Fruit fly (Drosophila melanogaster): ENCODE measurements around the gene CG9265.

The CG9265 gene

DNA sequence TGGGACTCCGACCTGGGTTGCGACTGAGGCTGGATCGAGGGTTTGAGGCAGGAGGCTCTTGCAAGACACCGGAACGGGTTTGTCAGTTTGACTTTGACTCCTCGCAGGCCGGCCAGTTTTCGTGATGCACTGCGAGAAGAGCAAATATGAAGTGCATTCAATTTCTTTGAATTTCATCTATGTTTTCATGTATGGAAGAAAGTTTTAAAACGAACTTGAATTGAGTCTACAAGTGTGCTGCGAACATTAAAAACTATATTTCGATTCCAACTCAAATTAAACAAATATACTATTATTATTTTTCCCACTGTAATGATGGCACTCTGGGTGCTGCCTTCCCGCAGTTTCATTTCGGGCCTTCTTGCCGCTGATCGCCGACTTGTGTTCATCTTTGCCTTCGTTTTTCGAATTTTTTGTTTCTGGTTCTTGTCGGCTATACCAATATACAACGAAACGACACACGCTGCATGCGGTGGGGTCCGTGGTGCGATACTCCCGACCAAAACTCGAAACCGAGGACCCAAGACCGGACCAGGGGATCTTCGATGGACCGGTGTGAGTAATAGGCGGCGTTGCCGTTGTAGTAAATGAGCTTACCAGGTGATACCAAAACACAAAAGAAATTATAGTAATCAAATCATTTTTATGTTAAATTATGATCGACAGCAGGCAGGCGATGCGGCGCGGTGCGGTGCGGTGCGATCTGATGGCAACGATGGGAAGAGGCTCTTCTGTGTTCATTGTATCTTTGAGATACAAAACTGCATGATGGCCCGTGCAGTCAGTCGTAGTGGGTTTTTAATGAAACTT is 61.8 kb downstream of the CG9265 start (continued):
- TF ChIP-seq Hr4 (GFP tag; optimal IDR thresholded peaks at IDR 0.05) (peak; percentile 94), Eip78C (GFP tag) (peak; percentile 100), CG7368 (GFP tag; optimal IDR thresholded peaks at IDR 0.05) (peak; percentile 98), Ets21C (GFP tag; optimal IDR thresholded peaks at IDR 0.05) (peak; percentile 96), OdsH (GFP tag; optimal IDR thresholded peaks at IDR 0.05) (peak; percentile 98), CG8632 (GFP tag; optimal IDR thresholded peaks at IDR 0.05) (peak; percentile 99), Gug (GFP tag; IDR thresholded peaks at IDR 0.05) (peak; percentile 91), Smox (GFP tag; optimal IDR thresholded peaks at IDR 0.05) (peak; percentile 98), achi (GFP tag; optimal IDR thresholded peaks at IDR 0.05) (peak; percentile 98), Sox14 (GFP tag; optimal IDR thresholded peaks at IDR 0.05) (peak; percentile 97), CG10669 (GFP tag; optimal IDR thresholded peaks at IDR 0.05) (peak; percentile 99), CG15336 (GFP tag; IDR thresholded peaks at IDR 0.05) (peak; percentile 95), eg (GFP tag; IDR thresholded peaks at IDR 0.05) (peak; percentile 94), fd59A (GFP tag; optimal IDR thresholded peaks at IDR 0.05) (peak; percentile 98), CG1621 (tag; optimal IDR thresholded peaks at IDR 0.05) (peak; percentile 98), fkh (GFP tag; optimal IDR thresholded peaks at IDR 0.05) (no peak), CG8119 (GFP tag; IDR thresholded peaks at IDR 0.05) (peak; percentile 95), CG6163 (GFP tag; IDR thresholded peaks at IDR 0.05) (peak; percentile 98)

DNA sequence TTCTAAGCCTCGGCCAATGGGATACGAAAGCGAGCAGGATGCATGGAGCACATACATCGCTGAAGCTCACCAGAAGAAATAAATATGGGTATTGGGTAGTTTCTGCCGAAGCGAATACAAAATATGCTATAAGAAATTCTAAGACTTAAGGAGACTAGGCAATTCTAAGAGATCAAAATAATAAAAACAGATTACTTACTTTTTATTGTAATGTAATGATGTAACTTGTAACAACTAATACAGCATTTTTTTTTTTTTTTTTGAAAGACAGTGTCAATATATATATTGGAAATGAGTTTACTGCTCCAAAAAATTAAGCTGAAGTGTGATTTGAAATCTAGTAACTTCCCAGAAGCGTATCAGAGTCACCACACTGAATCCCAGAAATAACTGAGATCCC is 62.7 kb downstream of the CG9265 start:
- TF ChIP-seq Eip78C (GFP tag) (peak; percentile 61), topi (GFP tag; optimal IDR thresholded peaks at IDR 0.05) (peak; percentile 46), achi (GFP tag; optimal IDR thresholded peaks at IDR 0.05) (peak; percentile 11), Hr38 (GFP tag; optimal IDR thresholded peaks at IDR 0.05) (no peak), pdm3 (GFP tag; optimal IDR thresholded peaks at IDR 0.05) (peak; percentile 25), Met (GFP tag; optimal IDR thresholded peaks at IDR 0.05) (peak; percentile 19), CG3032 (tag; optimal IDR thresholded peaks at IDR 0.05) (peak; percentile 12), Sox14 (GFP tag; optimal IDR thresholded peaks at IDR 0.05) (no peak), CG8319 (GFP tag; optimal IDR thresholded peaks at IDR 0.05) (no peak), CG3919 (GFP tag; optimal IDR thresholded peaks at IDR 0.05) (no peak), Sox102F (GFP tag; optimal IDR thresholded peaks at IDR 0.05) (peak; percentile 38), Smox (GFP tag; optimal IDR thresholded peaks at IDR 0.05) (peak; percentile 44), CG10631 (GFP tag; optimal IDR thresholded peaks at IDR 0.05) (peak; percentile 31), CG4318 (GFP tag; optimal IDR thresholded peaks at IDR 0.05) (no peak), CG11902 (GFP tag; optimal IDR thresholded peaks at IDR 0.05) (no peak), cyc (GFP tag; optimal IDR thresholded peaks at IDR 0.05) (peak; percentile 11), acj6 (GFP tag; optimal IDR thresholded peaks at IDR 0.05) (peak; percentile 20), svp (GFP tag) (peak; percentile 78), OdsH (GFP tag; optimal IDR thresholded peaks at IDR 0.05) (peak; percentile 30), Ets96B (tag; optimal IDR thresholded peaks at IDR 0.05) (peak; percentile 29), Hr39 (GFP tag; optimal IDR thresholded peaks at IDR 0.05) (peak; percentile 46), CG34406 (GFP tag; optimal IDR thresholded peaks at IDR 0.05) (peak; percentile 8), lz (GFP tag; optimal IDR thresholded peaks at IDR 0.05) (peak; percentile 40), esn (GFP tag; optimal IDR thresholded peaks at IDR 0.05) (peak; percentile 54), CG31627 (GFP tag; optimal IDR thresholded peaks at IDR 0.05) (peak; percentile 55)
